Worm (Caenorhabditis elegans): ENCODE measurements around the gene ram-2.

DNA sequence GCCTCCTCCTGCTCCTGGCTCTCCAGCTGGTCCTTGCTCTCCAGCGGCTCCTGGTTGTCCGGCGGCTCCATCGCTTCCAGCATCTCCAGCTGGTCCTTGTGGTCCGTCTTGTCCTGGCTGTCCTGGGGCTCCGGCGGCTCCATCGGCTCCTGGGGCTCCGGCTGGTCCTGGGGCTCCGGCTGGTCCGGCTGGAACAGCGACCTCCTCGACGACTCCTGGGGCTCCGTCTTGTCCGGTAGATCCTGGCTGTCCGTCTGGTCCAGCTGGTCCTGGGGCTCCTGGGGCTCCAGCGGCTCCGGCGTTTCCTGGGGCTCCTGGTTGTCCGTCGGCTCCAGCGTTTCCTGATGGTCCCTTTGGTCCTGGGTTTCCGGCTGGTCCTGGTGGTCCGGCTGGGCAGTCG is 947 bp downstream of the ram-2 start:
- TF ChIP-seq tab-1 (GFP tag; IDR thresholded peaks at IDR 0.05) (no peak), cog-1 (tag; optimal IDR thresholded peaks at IDR 0.05) (no peak)
